Worm (Caenorhabditis elegans) whole organism, mixed stage, embryonic: ENCODE measurements around the gene sre-6.

Experiments used
- bed-3 ChIP-seq: fragments of 200-800 bp; sonication (Bioruptor generic); optimal IDR thresholded peaks from 3 replicates; lab custom pipeline; 2018; ENCODE audit warnings: mild to moderate bottlenecking, missing genetic modification characterization, moderate library complexity, missing compliant biosample characterization
- ceh-39 ChIP-seq: fragments of 150-350 bp; optimal IDR thresholded peaks from 2 replicates; lab custom pipeline; 2014; ENCODE audit warnings: missing biosample characterization, missing genetic modification characterization
- ceh-43 ChIP-seq: fragments of 200-800 bp; sonication (Bioruptor generic); optimal IDR thresholded peaks from 2 replicates; lab custom pipeline; 2018; ENCODE audit warnings: mild to moderate bottlenecking, missing genetic modification characterization, moderate library complexity, missing compliant biosample characterization
- ceh-83 ChIP-seq: fragments of 200-800 bp; sonication (Bioruptor generic); optimal IDR thresholded peaks from 2 replicates; lab custom pipeline; 2018; ENCODE audit warnings: mild to moderate bottlenecking, missing genetic modification characterization, missing compliant biosample characterization
- ces-1 ChIP-seq: fragments of 150-350 bp; optimal IDR thresholded peaks from 2 replicates; lab custom pipeline; 2014; ENCODE audit warnings: missing biosample characterization, missing genetic modification reagents, missing genetic modification characterization
- drap-1 ChIP-seq: fragments of 200-800 bp; sonication (Bioruptor generic); optimal IDR thresholded peaks from 3 replicates; lab custom pipeline; 2018; ENCODE audit warnings: mild to moderate bottlenecking, missing genetic modification characterization, missing compliant biosample characterization
- elt-1 ChIP-seq: sonication (generic microtip); optimal IDR thresholded peaks from 2 replicates; lab custom pipeline; 2017; ENCODE audit warnings: missing genetic modification characterization, mild to moderate bottlenecking, missing compliant biosample characterization, antibody characterized with exemption, moderate library complexity, borderline replicate concordance; ENCODE audit not compliant: insufficient read depth
- elt-3 ChIP-seq: fragments of 150-350 bp; optimal IDR thresholded peaks from 2 replicates; lab custom pipeline; 2014; ENCODE audit warnings: missing biosample characterization, missing genetic modification characterization
- hlh-1 ChIP-seq: fragments of 150-350 bp; optimal IDR thresholded peaks from 2 replicates; lab custom pipeline; 2014; ENCODE audit warnings: missing biosample characterization, missing genetic modification reagents, missing genetic modification characterization
- lin-13 ChIP-seq: fragments of 150-350 bp; optimal IDR thresholded peaks from 2 replicates; lab custom pipeline; 2014; ENCODE audit warnings: missing biosample characterization, missing genetic modification characterization
- lsy-2 ChIP-seq: fragments of 150-350 bp; optimal IDR thresholded peaks from 2 replicates; lab custom pipeline; 2014; ENCODE audit warnings: missing biosample characterization, missing genetic modification characterization
- mab-5 ChIP-seq: fragments of 150-350 bp; optimal IDR thresholded peaks from 2 replicates; lab custom pipeline; 2014; ENCODE audit warnings: missing biosample characterization, missing genetic modification characterization
- mep-1 ChIP-seq: fragments of 150-350 bp; optimal IDR thresholded peaks from 2 replicates; lab custom pipeline; 2017; ENCODE audit warnings: missing biosample characterization, missing genetic modification reagents, missing genetic modification characterization, inconsistent platforms
- nhr-12 ChIP-seq: fragments of 150-350 bp; optimal IDR thresholded peaks from 2 replicates; lab custom pipeline; 2014; ENCODE audit warnings: missing biosample characterization, missing genetic modification characterization
- nhr-2 ChIP-seq: fragments of 150-350 bp; optimal IDR thresholded peaks from 2 replicates; lab custom pipeline; 2014; ENCODE audit warnings: missing biosample characterization, missing genetic modification characterization
- nhr-237 ChIP-seq: fragments of 150-350 bp; optimal IDR thresholded peaks from 2 replicates; lab custom pipeline; 2014; ENCODE audit warnings: missing biosample characterization, missing genetic modification characterization
- pha-4 ChIP-seq: fragments of 150-350 bp; optimal IDR thresholded peaks from 2 replicates; lab custom pipeline; 2018; ENCODE audit warnings: missing biosample characterization, missing genetic modification reagents, missing genetic modification characterization
- tbx-8 ChIP-seq: fragments of 200-800 bp; sonication (Bioruptor generic); optimal IDR thresholded peaks from 2 replicates; lab custom pipeline; 2018; ENCODE audit warnings: mild to moderate bottlenecking, missing genetic modification characterization, moderate library complexity, missing compliant biosample characterization
- unc-120 ChIP-seq: sonication (generic microtip); optimal IDR thresholded peaks from 2 replicates; lab custom pipeline; 2017; ENCODE audit warnings: missing genetic modification characterization, missing compliant biosample characterization; ENCODE audit not compliant: poor library complexity, severe bottlenecking
- unc-62 ChIP-seq: fragments of 150-350 bp; optimal IDR thresholded peaks from 2 replicates; lab custom pipeline; 2014; ENCODE audit warnings: missing biosample characterization, missing genetic modification reagents, missing genetic modification characterization
- ztf-11 ChIP-seq: fragments of 150-350 bp; optimal IDR thresholded peaks from 2 replicates; lab custom pipeline; 2014; ENCODE audit warnings: missing biosample characterization, missing genetic modification characterization

Gene sre-6

DNA sequence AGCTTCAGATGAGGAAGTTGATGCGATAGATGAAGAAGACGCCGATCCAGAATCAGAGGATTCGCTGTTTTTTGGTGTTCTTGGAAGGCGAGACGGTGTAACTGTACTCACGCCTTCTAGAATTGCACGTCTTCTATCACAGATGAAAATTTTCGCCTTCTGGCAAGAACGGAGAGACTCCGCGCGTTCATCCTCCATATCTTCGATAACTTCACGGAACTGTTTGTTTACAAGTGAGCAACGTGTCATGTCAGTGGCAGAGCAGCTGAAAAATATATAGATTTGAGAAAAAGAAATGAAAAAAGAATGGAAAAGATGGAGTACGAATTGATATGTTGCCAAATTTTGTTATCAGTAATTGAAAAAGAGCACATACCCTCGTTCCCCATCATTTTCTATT, 48.0 kb downstream of the sre-6 start:
- TF ChIP-seq elt-3 (tag; lab: Kevin White, UChicago) (no peak), hlh-1 (tag; lab: Kevin White, UChicago) (no peak), unc-62 (no peak), mab-5 (tag; lab: Kevin White, UChicago) (no peak), nhr-12 (tag; lab: Kevin White, UChicago) (no peak), unc-120 (tag; lab: Kevin White, UChicago) (no peak), lsy-2 (no peak), ceh-83 (no peak), pha-4 (tag; lab: Kevin White, UChicago) (no peak), ztf-11 (tag; lab: Kevin White, UChicago) (no peak), lin-13 (no peak), ceh-43 (GFP tag; lab: Kevin White, UChicago) (no peak), drap-1 (no peak), mep-1 (tag; lab: Kevin White, UChicago) (no peak), elt-1 (no peak), tbx-8 (GFP tag; lab: Kevin White, UChicago) (no peak)
- TF ChIP-seq, all 35 proteins: peak for 0

ce11 chrV:10713704-10714239, 48.8 kb downstream of the sre-6 start:
- no peak for TF ChIP-seq bed-3
- TF ChIP-seq hlh-1 (tag; lab: Kevin White, UChicago) = no peak
- TF ChIP-seq lsy-2 = no peak
- TF ChIP-seq ceh-43 (GFP tag; lab: Kevin White, UChicago) = no peak
- no peak for TF ChIP-seq nhr-237
- TF ChIP-seq ces-1 (GFP tag; lab: Kevin White, UChicago) = no peak
- TF ChIP-seq ceh-39 = no peak
- TF ChIP-seq, all 35 proteins: peak for 0

ce11 chrV:10712608-10712900, 50.0 kb downstream of the sre-6 start:
- no peak for TF ChIP-seq nhr-2 (tag; lab: Kevin White, UChicago)
- no peak for TF ChIP-seq ceh-83
- no peak for TF ChIP-seq ceh-43 (GFP tag; lab: Kevin White, UChicago)
- no peak for TF ChIP-seq hlh-1 (tag; lab: Kevin White, UChicago)
- TF ChIP-seq, all 35 proteins: peak for 0

DNA sequence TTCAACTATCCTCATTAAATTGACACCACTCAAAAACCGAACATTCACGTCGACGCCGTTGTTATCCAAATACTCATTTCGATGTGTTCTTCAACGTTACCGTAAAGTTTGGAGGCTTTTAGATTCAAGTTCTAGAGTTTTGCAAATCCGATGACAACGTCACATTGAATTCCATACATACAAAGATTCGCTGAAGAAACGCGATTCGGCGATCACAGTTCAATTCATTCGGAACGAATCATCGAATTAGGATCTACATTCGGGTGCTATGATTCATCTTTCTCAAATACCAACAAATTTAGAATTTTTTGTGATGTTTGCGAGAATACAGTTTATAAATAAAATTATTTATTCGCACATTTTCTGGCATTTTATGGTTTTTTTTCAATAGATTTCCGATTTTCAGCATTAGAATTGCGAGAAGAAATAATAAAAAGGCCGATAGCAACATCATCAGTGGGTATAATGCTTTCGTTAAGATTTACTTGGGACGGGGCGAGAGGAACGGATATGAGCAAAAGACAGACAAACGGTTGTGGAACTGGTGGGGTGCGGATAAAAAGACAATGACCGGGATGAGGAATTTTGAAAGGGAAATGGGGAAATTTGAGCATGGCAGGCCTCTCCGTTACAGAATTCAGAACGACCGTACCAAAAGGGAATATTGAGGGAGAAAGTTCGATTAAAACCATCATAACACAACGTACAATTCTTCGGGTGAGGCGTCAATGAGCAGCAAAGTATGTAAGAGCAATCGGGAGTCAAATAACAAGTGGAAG, 50.6 kb downstream of the sre-6 start:
- TF ChIP-seq drap-1 (no peak), unc-120 (tag; lab: Kevin White, UChicago) (peak; percentile 16)
- TF ChIP-seq, all 35 proteins: peak for 1

DNA sequence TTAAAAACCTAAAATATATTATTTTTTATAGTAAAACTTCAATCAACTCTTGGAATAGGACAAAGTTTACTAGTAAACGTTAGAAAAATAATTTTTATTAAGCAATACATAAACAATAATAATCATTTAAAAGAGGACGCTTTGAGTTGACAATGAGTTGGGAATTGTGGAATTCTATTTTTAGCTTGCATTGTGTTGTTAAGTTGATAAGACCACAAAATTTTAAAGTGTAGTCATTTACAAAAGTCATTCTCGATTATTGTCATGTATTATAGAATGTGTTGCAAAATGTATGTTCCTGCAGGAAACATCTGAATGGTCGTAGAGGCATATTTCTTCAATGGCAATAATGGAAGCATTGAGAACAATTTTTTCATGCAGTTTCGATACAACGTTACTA, 51.6 kb downstream of the sre-6 start:
- TF ChIP-seq ces-1 (GFP tag; lab: Kevin White, UChicago) (no peak), unc-62 (no peak), lin-13 (no peak)
- TF ChIP-seq, all 35 proteins: peak for 0
